Fruit fly (Drosophila melanogaster) whole organism, wandering third instar larva: ENCODE measurements around the gene nsl1.

Experiments
- Abd-B ChIP-seq: fragments of >200 bp; optimal IDR thresholded peaks from 2 replicates; lab custom pipeline; 2017; ENCODE audit warnings: missing biosample characterization, missing genetic modification characterization
- CG32264 ChIP-seq: fragments of 200-800 bp; sonication (Bioruptor generic); optimal IDR thresholded peaks from 2 replicates; lab custom pipeline; 2016; ENCODE audit warnings: missing biosample characterization, missing genetic modification characterization
- CG9705 ChIP-seq: fragments of 200-800 bp; sonication (Bioruptor generic); optimal IDR thresholded peaks from 2 replicates; lab custom pipeline; 2018; ENCODE audit warnings: missing biosample characterization, mild to moderate bottlenecking, missing genetic modification characterization
- Dfd ChIP-seq: fragments of >200 bp; optimal IDR thresholded peaks from 2 replicates; lab custom pipeline; 2017; ENCODE audit warnings: missing biosample characterization, missing genetic modification characterization
- Dif ChIP-seq: fragments of 200-275, 200-300 bp; sonication (Bioruptor generic); optimal IDR thresholded peaks from 2 replicates; lab custom pipeline; 2018; ENCODE audit warnings: missing biosample characterization, missing genetic modification characterization; ENCODE audit not compliant: partially characterized antibody
- GATAd ChIP-seq: sonication (Bioruptor generic); optimal IDR thresholded peaks from 2 replicates; lab custom pipeline; 2016; ENCODE audit warnings: missing biosample characterization, missing genetic modification characterization
- HLH106 ChIP-seq: fragments of 200-800 bp; optimal IDR thresholded peaks from 3 replicates; lab custom pipeline; 2019; ENCODE audit warnings: missing biosample characterization, mild to moderate bottlenecking, missing genetic modification characterization, moderate library complexity
- Hnf4 ChIP-seq: fragments of 200-800 bp; sonication (Bioruptor generic); optimal IDR thresholded peaks from 2 replicates; lab custom pipeline; 2016; ENCODE audit warnings: missing biosample characterization, mild to moderate bottlenecking, missing genetic modification characterization
- Hr78 ChIP-seq: fragments of >200 bp; optimal IDR thresholded peaks from 2 replicates; lab custom pipeline; 2017; ENCODE audit warnings: missing biosample characterization, missing genetic modification characterization
- Hr83 ChIP-seq: fragments of 200-300 bp; sonication (Bioruptor generic); optimal IDR thresholded peaks from 2 replicates; lab custom pipeline; 2016; ENCODE audit warnings: missing biosample characterization, mild to moderate bottlenecking, missing genetic modification characterization, moderate library complexity; ENCODE audit not compliant: poor library complexity, severe bottlenecking
- Mio ChIP-seq: sonication (Bioruptor generic); optimal IDR thresholded peaks from 2 replicates; lab custom pipeline; 2016; ENCODE audit warnings: missing biosample characterization, missing genetic modification characterization
- Myc ChIP-seq: fragments of >200 bp; optimal IDR thresholded peaks from 2 replicates; lab custom pipeline; 2017
- N ChIP-seq: fragments of >200 bp; optimal IDR thresholded peaks from 2 replicates; lab custom pipeline; 2018; ENCODE audit warnings: missing biosample characterization, missing external identifiers, missing genetic modification characterization
- OdsH ChIP-seq: fragments of 200-800 bp; sonication (Bioruptor generic); optimal IDR thresholded peaks from 2 replicates; lab custom pipeline; 2016; ENCODE audit warnings: missing biosample characterization, mild to moderate bottlenecking, missing genetic modification characterization
- Rel ChIP-seq, 2 experiments: fragments of 200-800 bp; sonication (Bioruptor generic) in 1 of 2; optimal IDR thresholded peaks; 2 replicates in 1 of 2; 3 replicates in 1 of 2; lab custom pipeline; 2016 to 2019; ENCODE audit warnings: mild to moderate bottlenecking in 2 of 2, missing biosample characterization in 2 of 2, missing genetic modification characterization in 2 of 2, moderate library complexity in 1 of 2
- Vsx2 ChIP-seq: fragments of 200-300, 225-300 bp; sonication (Bioruptor generic); optimal IDR thresholded peaks from 2 replicates; lab custom pipeline; 2018; ENCODE audit warnings: missing biosample characterization, missing genetic modification characterization; ENCODE audit not compliant: partially characterized antibody
- br ChIP-seq: fragments of 200-800 bp; sonication (Bioruptor generic); optimal IDR thresholded peaks from 2 replicates; lab custom pipeline; 2016; ENCODE audit warnings: missing biosample characterization, missing genetic modification characterization
- brk ChIP-seq: fragments of 200-800 bp; sonication (Bioruptor generic); optimal IDR thresholded peaks from 2 replicates; lab custom pipeline; 2016; ENCODE audit warnings: missing biosample characterization, mild to moderate bottlenecking, missing genetic modification characterization
- dl ChIP-seq, 2 experiments: fragments of 175-275, 200-275 bp in 1 of 2; fragments of 200-275 bp in 1 of 2; sonication (Bioruptor generic); optimal IDR thresholded peaks; lab custom pipeline; 2018; ENCODE audit warnings: mild to moderate bottlenecking in 2 of 2, missing biosample characterization in 2 of 2, missing genetic modification characterization in 2 of 2, moderate library complexity in 2 of 2; ENCODE audit not compliant: partially characterized antibody in 2 of 2, insufficient read depth in 1 of 2
- dmrt93B ChIP-seq: fragments of 200-800 bp; sonication (Bioruptor generic); optimal IDR thresholded peaks from 2 replicates; lab custom pipeline; 2018; ENCODE audit warnings: missing biosample characterization, mild to moderate bottlenecking, missing genetic modification characterization
- dsf ChIP-seq: sonication (Bioruptor generic); optimal IDR thresholded peaks from 2 replicates; lab custom pipeline; 2016; ENCODE audit warnings: missing biosample characterization, missing genetic modification characterization, borderline replicate concordance
- ey ChIP-seq: fragments of 200-800 bp; sonication (Bioruptor generic); optimal IDR thresholded peaks from 2 replicates; lab custom pipeline; 2016; ENCODE audit warnings: missing biosample characterization, missing genetic modification characterization
- foxo ChIP-seq, 2 experiments: fragments of 200-800 bp; sonication (Bioruptor generic); optimal IDR thresholded peaks; 2 replicates in 1 of 2; 3 replicates in 1 of 2; lab custom pipeline; 2016 to 2017; ENCODE audit warnings: missing biosample characterization in 2 of 2, missing genetic modification characterization in 2 of 2
- fru ChIP-seq: fragments of 200-800 bp; sonication (Bioruptor generic); optimal IDR thresholded peaks from 3 replicates; lab custom pipeline; 2016; ENCODE audit warnings: missing biosample characterization, mild to moderate bottlenecking, missing genetic modification characterization
- h ChIP-seq: fragments of 200-800 bp; sonication (Bioruptor generic); optimal IDR thresholded peaks from 3 replicates; lab custom pipeline; 2016; ENCODE audit warnings: missing biosample characterization, mild to moderate bottlenecking, missing genetic modification characterization
- jim ChIP-seq: fragments of 175-275, 200-325 bp; sonication (Bioruptor generic); optimal IDR thresholded peaks from 2 replicates; lab custom pipeline; 2016; ENCODE audit warnings: missing biosample characterization, mild to moderate bottlenecking, missing genetic modification characterization
- lola ChIP-seq: fragments of >200 bp; optimal IDR thresholded peaks from 2 replicates; lab custom pipeline; 2017; ENCODE audit warnings: missing biosample characterization, missing genetic modification characterization
- pan ChIP-seq: fragments of >200 bp; optimal IDR thresholded peaks from 2 replicates; lab custom pipeline; 2017
- psq ChIP-seq: fragments of 200-800 bp; sonication (Bioruptor generic); optimal IDR thresholded peaks from 3 replicates; lab custom pipeline; 2017; ENCODE audit warnings: missing biosample characterization, mild to moderate bottlenecking, missing genetic modification characterization, moderate library complexity
- sage ChIP-seq: fragments of 200-800 bp; sonication (Bioruptor generic); optimal IDR thresholded peaks from 2 replicates; lab custom pipeline; 2016; ENCODE audit warnings: missing biosample characterization, mild to moderate bottlenecking, missing genetic modification characterization
- tai ChIP-seq: sonication (Bioruptor generic); optimal IDR thresholded peaks from 2 replicates; lab custom pipeline; 2016; ENCODE audit warnings: missing biosample characterization, missing genetic modification characterization
- usp ChIP-seq: fragments of >200 bp; optimal IDR thresholded peaks from 2 replicates; lab custom pipeline; 2017; ENCODE audit warnings: missing biosample characterization, missing genetic modification characterization
- woc ChIP-seq: sonication (Bioruptor generic); optimal IDR thresholded peaks from 2 replicates; lab custom pipeline; 2016; ENCODE audit warnings: missing biosample characterization, mild to moderate bottlenecking, missing genetic modification characterization

Gene nsl1

DNA sequence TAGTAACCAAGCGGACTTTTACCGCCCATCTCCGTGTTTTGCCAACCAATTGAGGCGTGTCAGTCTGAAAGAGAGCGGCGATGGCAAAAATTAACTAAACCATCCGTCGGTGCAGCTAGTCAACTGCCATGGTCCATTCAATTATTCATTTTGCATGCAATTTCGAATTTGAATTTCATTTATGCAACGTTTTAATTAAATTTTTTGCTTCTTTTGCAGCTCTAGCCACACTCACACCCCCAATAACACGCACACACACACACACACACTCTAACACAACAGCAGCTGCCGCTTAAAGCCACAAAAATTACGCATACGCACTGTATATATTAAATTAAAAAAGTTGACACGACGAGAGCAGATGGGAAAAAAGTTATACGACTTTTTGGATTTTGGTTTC is 24.7 kb upstream of the nsl1 start:
- no peak for TF ChIP-seq GATAd (GFP tag; lab: Kevin White, UChicago)
- TF ChIP-seq Dfd (GFP tag; lab: Kevin White, UChicago) = peak; percentile 51

DNA sequence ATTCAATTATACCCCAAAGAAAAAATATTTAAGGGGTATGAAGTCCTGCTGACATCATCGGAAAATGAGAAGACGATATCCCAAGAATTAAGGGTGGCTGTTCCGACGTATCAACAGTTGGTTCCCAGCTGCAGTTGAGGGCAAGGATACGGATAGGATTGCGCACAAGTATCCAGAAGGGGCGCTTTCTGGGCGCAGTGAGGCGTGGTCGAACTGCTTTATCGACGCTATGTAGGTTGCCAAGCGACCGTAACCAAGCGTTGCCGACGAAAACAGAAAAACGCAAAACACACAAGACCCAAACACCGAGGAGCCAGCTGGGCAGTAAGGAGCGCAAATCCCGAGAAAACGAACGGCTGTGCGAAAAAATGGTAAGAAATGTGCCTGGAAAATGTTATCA is 19.5 kb upstream of the nsl1 start, which contains the start of gene Ttc26:
TSS of gene Ttc26 (plus strand) at position 289 of the 400 bp plus-strand sequence.
- TF ChIP-seq pan (lab: Kevin White, UChicago) = no peak
- TF ChIP-seq tai (GFP tag; lab: Kevin White, UChicago) = no peak
- TF ChIP-seq Dfd (GFP tag; lab: Kevin White, UChicago) = no peak
- no peak for TF ChIP-seq CG9705 (GFP tag; lab: Kevin White, UChicago)
- TF ChIP-seq OdsH (GFP tag; lab: Kevin White, UChicago) = no peak
- no peak for TF ChIP-seq N
- no peak for TF ChIP-seq Hr83
- no peak for TF ChIP-seq br (GFP tag; lab: Kevin White, UChicago)
- TF ChIP-seq fru = no peak
- no peak for TF ChIP-seq dmrt93B (GFP tag; lab: Kevin White, UChicago)
- TF ChIP-seq Hr78 (GFP tag; lab: Kevin White, UChicago) = no peak

DNA sequence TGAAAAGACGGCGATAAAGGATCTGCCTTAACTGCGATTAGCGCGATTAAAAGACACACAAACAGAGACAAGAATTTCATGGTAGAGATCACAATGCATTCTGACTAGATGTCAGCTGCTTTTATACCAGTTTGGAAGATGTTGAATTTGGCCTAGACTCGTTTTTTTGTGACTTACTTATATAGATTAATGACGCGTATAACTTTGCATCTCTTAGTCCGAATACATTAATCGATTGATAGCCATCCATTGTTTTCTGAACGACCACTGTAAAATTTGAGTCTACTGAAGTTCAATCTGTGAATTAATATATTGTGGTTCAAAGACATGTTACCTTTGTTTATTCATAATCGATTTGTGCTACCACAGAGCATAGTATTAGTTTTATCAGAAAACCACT is 18.3 kb upstream of the nsl1 start, which contains the start of gene CG45207:
TSS of gene CG45207 (minus strand) at position 101 of the 400 bp plus-strand sequence.
- TF ChIP-seq dl (GFP tag; optimal IDR thresholded peaks at IDR 0.05; lab: Kevin White, UChicago; ENCODE audit: insufficient read depth in 1 of 2, partially characterized antibody in 2 of 2) = no peak
- no peak for TF ChIP-seq woc (GFP tag; lab: Kevin White, UChicago)
- TF ChIP-seq Myc = no peak
- no peak for TF ChIP-seq h
- no peak for TF ChIP-seq Mio (GFP tag; lab: Kevin White, UChicago)
- no peak for TF ChIP-seq lola (GFP tag; lab: Kevin White, UChicago)
- no peak for TF ChIP-seq brk (GFP tag; lab: Kevin White, UChicago)
- TF ChIP-seq Vsx2 (GFP tag; lab: Kevin White, UChicago) = no peak
- no peak for TF ChIP-seq pan (lab: Kevin White, UChicago)
- TF ChIP-seq sage (GFP tag; lab: Kevin White, UChicago) = no peak
- TF ChIP-seq Hnf4 = no peak
- no peak for TF ChIP-seq usp (GFP tag; lab: Kevin White, UChicago)
- TF ChIP-seq, all 38 proteins: peak for 0

DNA sequence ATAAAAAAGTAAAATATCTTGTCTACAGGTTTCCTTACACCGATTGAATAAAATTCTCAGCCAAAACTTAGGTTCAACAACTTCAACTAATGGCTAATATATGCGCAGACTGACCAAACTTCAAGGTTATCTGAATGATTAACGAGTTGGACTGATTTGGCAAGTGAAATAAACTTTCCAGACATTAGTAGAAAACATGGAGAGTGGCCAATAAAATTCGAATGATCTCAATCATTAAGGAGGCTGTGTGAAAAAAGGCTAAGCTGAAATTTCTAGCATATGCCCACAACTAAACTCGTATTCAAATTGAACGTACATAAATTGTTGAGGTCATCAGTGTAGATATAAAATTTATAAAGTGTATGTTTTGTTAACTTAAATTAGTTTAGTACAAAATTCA is 14.1 kb upstream of the nsl1 start, which contains the start of gene CG5614:
TSS of gene CG5614 (plus strand) at position 301 of the 400 bp plus-strand sequence.
- TF ChIP-seq foxo (GFP tag; optimal IDR thresholded peaks at IDR 0.05; lab: Kevin White, UChicago) (no peak), h (no peak), CG9705 (GFP tag; lab: Kevin White, UChicago) (no peak), Rel (GFP tag; optimal IDR thresholded peaks at IDR 0.05; lab: Kevin White, UChicago) (no peak), Rel (tag; optimal IDR thresholded peaks at IDR 0.05; lab: Kevin White, UChicago) (no peak)

DNA sequence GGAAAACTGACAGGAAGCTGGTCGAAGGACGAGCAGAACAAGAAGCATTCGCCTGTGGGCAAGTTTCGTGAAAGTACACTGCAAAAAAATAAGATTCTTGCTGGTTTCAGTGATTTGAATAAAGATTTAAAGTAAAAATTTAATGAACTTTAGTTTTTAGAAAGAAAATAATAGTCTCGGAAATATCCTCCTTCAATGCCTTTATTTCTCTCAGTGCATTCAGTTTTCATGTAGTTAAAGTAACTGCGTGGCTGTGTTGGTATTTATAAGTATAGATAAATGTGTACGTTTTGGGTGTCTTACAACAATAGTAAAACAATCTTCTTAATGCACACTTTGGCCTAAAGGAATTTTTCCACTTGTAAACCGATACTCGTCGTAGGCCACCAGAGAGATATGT is 9.3 kb upstream of the nsl1 start:
- TF ChIP-seq ey (GFP tag; lab: Kevin White, UChicago) = no peak
- no peak for TF ChIP-seq Abd-B (GFP tag; lab: Kevin White, UChicago)
- no peak for TF ChIP-seq sage (GFP tag; lab: Kevin White, UChicago)
- TF ChIP-seq woc (GFP tag; lab: Kevin White, UChicago) = no peak
- no peak for TF ChIP-seq br (GFP tag; lab: Kevin White, UChicago)
- no peak for TF ChIP-seq usp (GFP tag; lab: Kevin White, UChicago)
- TF ChIP-seq, all 38 proteins: peak for 0

DNA sequence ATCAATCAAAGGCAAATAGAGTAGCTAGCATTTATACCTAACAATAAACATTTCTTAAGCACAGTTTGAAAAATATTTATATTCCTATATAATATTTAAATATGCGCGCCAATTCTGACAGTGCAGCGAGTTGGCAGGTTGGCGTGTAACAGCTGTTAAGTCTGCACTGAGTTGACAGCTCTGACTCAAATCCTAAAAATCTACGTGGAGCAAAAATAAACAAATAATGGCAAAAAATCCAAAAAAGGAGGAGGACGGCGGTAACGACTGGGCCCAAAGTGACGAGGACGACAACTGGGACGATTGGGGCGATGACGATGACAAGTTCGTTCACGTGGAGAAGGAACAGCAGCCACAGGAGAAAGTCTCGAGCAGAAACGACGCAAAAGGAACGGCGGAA is 7.0 kb upstream of the nsl1 start, which contains the start of gene CG9590:
TSS of gene CG9590 (plus strand) at position 166 of the 400 bp plus-strand sequence.
- no peak for TF ChIP-seq Hr78 (GFP tag; lab: Kevin White, UChicago)
- no peak for TF ChIP-seq Dif (GFP tag; lab: Kevin White, UChicago)
- no peak for TF ChIP-seq jim (GFP tag; lab: Kevin White, UChicago)
- no peak for TF ChIP-seq usp (GFP tag; lab: Kevin White, UChicago)
- TF ChIP-seq Vsx2 (GFP tag; lab: Kevin White, UChicago) = no peak
- no peak for TF ChIP-seq HLH106
- no peak for TF ChIP-seq ey (GFP tag; lab: Kevin White, UChicago)
- TF ChIP-seq sage (GFP tag; lab: Kevin White, UChicago) = no peak
- TF ChIP-seq Mio (GFP tag; lab: Kevin White, UChicago) = no peak
- TF ChIP-seq h = no peak
- TF ChIP-seq brk (GFP tag; lab: Kevin White, UChicago) = no peak
- no peak for TF ChIP-seq CG9705 (GFP tag; lab: Kevin White, UChicago)
- TF ChIP-seq tai (GFP tag; lab: Kevin White, UChicago) = no peak
- no peak for TF ChIP-seq woc (GFP tag; lab: Kevin White, UChicago)
- no peak for TF ChIP-seq dsf (GFP tag; lab: Kevin White, UChicago)
- no peak for TF ChIP-seq psq (GFP tag; lab: Kevin White, UChicago)
- TF ChIP-seq Myc = no peak
- no peak for TF ChIP-seq dl (GFP tag; optimal IDR thresholded peaks at IDR 0.05; lab: Kevin White, UChicago; ENCODE audit: insufficient read depth in 1 of 2, partially characterized antibody in 2 of 2)
- TF ChIP-seq CG32264 (GFP tag; lab: Kevin White, UChicago) = no peak
